Worm (Caenorhabditis elegans): ENCODE data around the gene msp-56.

msp-56 gene

DNA sequence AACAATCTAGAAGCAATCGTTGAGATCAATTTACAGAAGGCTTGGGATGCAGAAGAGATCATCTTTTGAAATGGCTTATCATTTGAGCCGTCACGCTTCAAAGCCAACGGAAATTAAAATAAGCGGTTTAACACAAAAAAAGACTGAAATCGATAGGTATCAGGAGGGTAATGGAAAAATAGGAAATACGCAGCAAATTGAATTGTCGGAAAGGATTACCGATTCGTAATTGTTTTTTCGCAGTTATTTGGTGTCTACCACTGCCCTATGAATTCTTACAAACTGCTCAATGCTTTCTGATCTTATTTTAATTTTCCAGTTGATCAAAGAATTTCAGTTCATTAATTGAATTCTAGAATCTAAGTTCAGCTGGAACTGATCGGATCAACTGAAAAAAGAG, 29.9 kb upstream of the msp-56 start:
- TF ChIP-seq dsc-1 (tag; optimal IDR thresholded peaks at IDR 0.05) (peak; percentile 68), fkh-8 (tag; optimal IDR thresholded peaks at IDR 0.05) (peak; percentile 63), nhr-71 (tag; optimal IDR thresholded peaks at IDR 0.05) (peak; percentile 53), efl-3 (GFP tag; optimal IDR thresholded peaks at IDR 0.05) (no peak), nhr-47 (tag; optimal IDR thresholded peaks at IDR 0.05) (peak; percentile 26), unc-30 (tag; optimal IDR thresholded peaks at IDR 0.05) (peak; percentile 16)

DNA sequence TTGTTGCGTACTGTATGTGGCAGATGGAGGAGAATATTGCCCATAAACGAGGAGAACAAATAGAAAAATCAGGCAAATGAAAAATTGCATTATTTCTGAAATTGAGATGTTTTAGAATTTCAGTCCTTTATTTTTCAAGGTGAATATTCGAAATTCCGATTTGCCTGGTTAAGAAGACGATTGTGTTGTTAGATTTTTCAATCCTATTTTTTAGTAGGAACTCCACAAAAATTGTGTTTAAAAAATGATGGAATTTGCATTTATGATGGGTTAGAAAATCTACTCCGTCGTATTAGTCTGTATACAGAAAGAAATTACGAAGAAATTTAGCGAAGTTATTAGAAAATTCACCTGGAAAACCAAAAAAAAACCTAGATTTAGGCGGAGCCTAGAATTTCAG, 25.9 kb upstream of the msp-56 start, which contains the start of gene egl-20:
TSS of gene egl-20 (minus strand) at position 101 of the 400 bp plus-strand sequence.
- TF ChIP-seq pag-3 (tag; optimal IDR thresholded peaks at IDR 0.05; ENCODE audit: borderline replicate concordance, insufficient read depth), result no peak
- no peak for TF ChIP-seq zip-4 (GFP tag; optimal IDR thresholded peaks at IDR 0.05)
- TF ChIP-seq dsc-1 (tag; optimal IDR thresholded peaks at IDR 0.05), result no peak
- no peak for TF ChIP-seq jun-1 (tag; optimal IDR thresholded peaks at IDR 0.05)
- TF ChIP-seq egl-13 (tag; optimal IDR thresholded peaks at IDR 0.05), result no peak
- no peak for TF ChIP-seq fkh-10 (GFP tag; optimal IDR thresholded peaks at IDR 0.05)
- no peak for TF ChIP-seq unc-86 (tag; optimal IDR thresholded peaks at IDR 0.05)
- no peak for TF ChIP-seq ceh-88 (GFP tag; IDR thresholded peaks at IDR 0.05)
- TF ChIP-seq zag-1 (tag; optimal IDR thresholded peaks at IDR 0.05), result no peak
- TF ChIP-seq fkh-4 (tag; optimal IDR thresholded peaks at IDR 0.05; ENCODE audit: borderline replicate concordance), result no peak
- no peak for TF ChIP-seq ceh-8 (GFP tag; optimal IDR thresholded peaks at IDR 0.05)

DNA sequence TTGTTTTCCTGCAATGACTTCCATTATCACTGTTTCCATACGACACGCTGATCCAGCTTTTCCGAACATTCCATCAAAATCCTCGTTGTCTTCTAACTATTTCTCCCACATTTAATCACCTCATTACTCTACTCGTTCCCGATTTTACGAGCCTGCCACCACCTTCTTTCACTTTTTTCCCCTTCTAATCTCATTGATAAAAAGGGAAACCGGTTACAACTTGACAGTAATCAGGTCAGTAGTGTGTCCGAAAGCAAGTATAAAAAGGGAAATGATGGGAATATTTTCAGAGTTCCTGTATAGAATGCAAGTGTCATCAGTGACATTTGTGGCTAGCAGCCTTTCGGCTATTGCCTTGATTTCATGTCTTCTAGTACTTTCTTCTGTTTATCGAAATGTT, 19.7 kb upstream of the msp-56 start, which contains the start of gene col-123:
TSS of gene col-123 (plus strand) at position 301 of the 400 bp plus-strand sequence.
- TF ChIP-seq blmp-1 (tag; optimal IDR thresholded peaks at IDR 0.05) (peak; percentile 53), C04F5.9 (tag; optimal IDR thresholded peaks at IDR 0.05) (no peak)

DNA sequence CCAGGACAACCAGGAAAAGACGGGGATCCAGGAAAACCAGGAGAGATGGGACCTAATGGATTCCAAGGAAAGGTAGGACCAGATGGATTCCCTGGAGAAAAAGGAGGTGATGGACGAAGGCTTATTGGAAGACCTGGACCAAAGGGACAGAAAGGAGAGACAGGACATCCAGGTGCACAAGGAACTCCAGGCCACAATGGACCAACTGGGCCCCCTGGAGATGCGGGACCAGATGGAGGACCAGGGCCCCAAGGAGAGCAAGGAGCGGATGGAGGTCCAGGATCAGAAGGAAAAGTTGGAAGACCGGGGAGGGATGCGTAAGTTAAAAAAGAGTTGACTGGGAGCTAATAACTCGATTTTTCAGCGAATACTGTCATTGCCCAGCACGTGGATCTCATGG, 18.8 kb upstream of the msp-56 start:
- no peak for TF ChIP-seq irx-1 (tag; optimal IDR thresholded peaks at IDR 0.05)
- no peak for TF ChIP-seq vab-15 (tag; optimal IDR thresholded peaks at IDR 0.05)
- no peak for TF ChIP-seq ztf-11 (tag; optimal IDR thresholded peaks at IDR 0.05)
- no peak for TF ChIP-seq ceh-90 (tag; optimal IDR thresholded peaks at IDR 0.05)
- TF ChIP-seq nhr-84 (tag; optimal IDR thresholded peaks at IDR 0.05), result no peak
- no peak for TF ChIP-seq efl-1 (optimal IDR thresholded peaks at IDR 0.05)
- no peak for TF ChIP-seq efl-1 (GFP tag; optimal IDR thresholded peaks at IDR 0.05 in 1 of 2)
- no peak for TF ChIP-seq sup-37 (GFP tag; optimal IDR thresholded peaks at IDR 0.05)
- no peak for TF ChIP-seq lsy-2 (tag; optimal IDR thresholded peaks at IDR 0.05)
- no peak for TF ChIP-seq C16A3.4 (tag; optimal IDR thresholded peaks at IDR 0.05)
- no peak for TF ChIP-seq pqm-1 (tag; optimal IDR thresholded peaks at IDR 0.05)
- TF ChIP-seq skn-1 (tag; optimal IDR thresholded peaks at IDR 0.05), result no peak

DNA sequence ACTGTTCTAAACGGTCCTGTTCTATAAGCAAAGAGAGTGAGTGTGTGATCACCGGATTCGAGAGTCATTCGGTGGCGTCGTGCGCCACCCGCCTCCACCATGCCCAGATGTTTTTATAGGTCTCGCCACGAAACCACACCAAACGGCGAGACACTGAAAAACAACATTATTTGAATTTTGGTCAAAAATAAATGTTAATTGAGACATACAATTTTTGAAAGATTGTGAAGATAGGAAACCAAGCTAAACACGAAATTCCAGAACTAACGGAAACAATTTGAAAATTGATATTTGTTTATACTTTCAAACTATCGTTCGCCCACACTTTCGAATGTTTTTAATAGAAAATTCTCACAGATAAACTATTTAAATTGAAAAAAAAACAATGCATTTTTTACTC, 16.9 kb upstream of the msp-56 start, which contains the start of gene catp-6:
TSS of gene catp-6 (minus strand) at position 101 of the 400 bp plus-strand sequence.
- TF ChIP-seq efl-1 (optimal IDR thresholded peaks at IDR 0.05) (no peak), efl-1 (GFP tag; optimal IDR thresholded peaks at IDR 0.05 in 1 of 2) (peak in 1 of 2 experiments; percentile 89), nhr-20 (tag; optimal IDR thresholded peaks at IDR 0.05) (no peak), lin-35 (GFP tag; optimal IDR thresholded peaks at IDR 0.05) (no peak), C34B4.2 (tag; optimal IDR thresholded peaks at IDR 0.05) (no peak), fos-1 (tag; optimal IDR thresholded peaks at IDR 0.05) (no peak), ztf-4 (tag; optimal IDR thresholded peaks at IDR 0.05) (no peak)

All from whole organism, L1 larva.